Worm (Caenorhabditis elegans) whole organism, L1 larva: Measurements from ENCODE around the gene sumv-2.

ENCODE experiments used
- ama-1 ChIP-seq: fragments of 150-350 bp; optimal IDR thresholded peaks from 2 replicates; lab custom pipeline; 2014
- efl-1 ChIP-seq, 4 experiments: fragments of 150-350 bp; optimal IDR thresholded peaks in 3 of 4; peaks in 1 of 4; 1 replicate in 1 of 4; 2 replicates in 3 of 4; lab custom pipeline; 2014; ENCODE audit warnings: missing biosample characterization in 2 of 4, missing genetic modification characterization in 2 of 4, missing genetic modification reagents in 2 of 4
- fkh-4 ChIP-seq: sonication (generic microtip); optimal IDR thresholded peaks from 2 replicates; lab custom pipeline; 2016; ENCODE audit warnings: missing compliant biosample characterization, missing genetic modification characterization, borderline replicate concordance
- fkh-8 ChIP-seq: sonication (generic microtip); optimal IDR thresholded peaks from 2 replicates; lab custom pipeline; 2016; ENCODE audit warnings: mild to moderate bottlenecking, missing genetic modification characterization, missing compliant biosample characterization
- nhr-77 ChIP-seq: fragments of 150-350 bp; optimal IDR thresholded peaks from 2 replicates; lab custom pipeline; 2014; ENCODE audit warnings: missing biosample characterization, missing genetic modification characterization
- pqm-1 ChIP-seq: sonication (generic microtip); optimal IDR thresholded peaks from 3 replicates; lab custom pipeline; 2017; ENCODE audit warnings: missing biosample characterization, missing genetic modification characterization

- TF ChIP-seq fkh-8 (tag; lab: Kevin White, UChicago) (no peak), nhr-77 (no peak), fkh-4 (tag; lab: Kevin White, UChicago) (no peak), ama-1 (lab: Kevin White, UChicago) (no peak), efl-1 (optimal IDR thresholded peaks at IDR 0.05; lab: Kevin White, UChicago) (no peak), efl-1 (GFP tag; optimal IDR thresholded peaks at IDR 0.05 in 1 of 2; lab: Kevin White, UChicago) (no peak), pqm-1 (tag; lab: Kevin White, UChicago) (no peak)
These were observed 55.1 kb downstream of the sumv-2 start, which contains the start of gene K03B4.9 for ce11 chrV:4672487-4672886.
